Fruit fly (Drosophila melanogaster): ENCODE data around the gene CG9919.

The CG9919 gene

dm6 chrX:16333434-16334141 is 3.0 kb upstream of the CG9919 start, which contains the start of the genes CG9921 and Dsp1:
Gene CG9921, minus strand, starts transcription at chrX:16333600.
Gene Dsp1, plus strand, starts transcription at chrX:16333612.
- TF ChIP-seq psq (optimal IDR thresholded peaks at IDR 0.05), result no peak

dm6 chrX:16332615-16333288 is 2.2 kb upstream of the CG9919 start:
- TF ChIP-seq pan (optimal IDR thresholded peaks at IDR 0.05) (no peak), Dll (optimal IDR thresholded peaks at IDR 0.05) (no peak), EcR (GFP tag; optimal IDR thresholded peaks at IDR 0.05) (no peak), CG8478 (optimal IDR thresholded peaks at IDR 0.05) (no peak), usp (GFP tag; optimal IDR thresholded peaks at IDR 0.05) (no peak)

DNA sequence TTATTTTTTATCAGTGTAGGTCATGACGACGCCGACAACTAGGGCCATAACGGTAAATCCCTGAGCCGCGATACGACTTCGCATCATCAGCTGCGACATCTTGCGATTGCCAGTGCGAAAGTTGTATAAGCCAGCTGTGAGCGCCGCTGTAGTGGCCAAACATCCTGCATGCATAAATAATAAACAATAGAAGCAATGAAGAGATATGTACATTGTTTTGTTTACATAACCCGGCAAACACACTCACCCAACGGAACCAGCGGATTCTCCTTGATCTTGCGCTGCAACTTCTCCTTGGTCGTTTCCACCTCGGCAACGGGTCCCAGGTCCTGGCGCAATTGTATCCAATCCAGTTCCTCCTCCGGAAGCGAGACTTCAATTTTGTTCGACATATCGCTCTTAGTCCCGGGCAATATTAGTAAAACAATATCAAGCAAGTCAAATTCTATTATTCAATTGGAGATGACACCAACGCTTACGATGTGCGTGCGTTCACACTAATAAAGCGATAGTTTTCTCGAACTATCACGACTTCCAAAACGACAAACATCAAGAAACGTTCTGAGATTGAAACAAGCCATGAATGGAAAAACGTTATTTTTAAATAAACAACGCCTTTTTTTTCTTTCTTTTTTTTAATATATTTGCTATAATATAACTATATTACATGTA is 1.1 kb upstream of the CG9919 start:
- no peak for TF ChIP-seq EcR (GFP tag; optimal IDR thresholded peaks at IDR 0.05)
- no peak for TF ChIP-seq CG8478 (optimal IDR thresholded peaks at IDR 0.05)
- TF ChIP-seq Dll (optimal IDR thresholded peaks at IDR 0.05), result no peak
- no peak for TF ChIP-seq usp (GFP tag; optimal IDR thresholded peaks at IDR 0.05)
- no peak for TF ChIP-seq pan (optimal IDR thresholded peaks at IDR 0.05)
- TF ChIP-seq psq (optimal IDR thresholded peaks at IDR 0.05), result no peak

- no peak for TF ChIP-seq CG8478 (optimal IDR thresholded peaks at IDR 0.05)
- TF ChIP-seq EcR (GFP tag; optimal IDR thresholded peaks at IDR 0.05), result no peak
- no peak for TF ChIP-seq usp (GFP tag; optimal IDR thresholded peaks at IDR 0.05)
- TF ChIP-seq pan (optimal IDR thresholded peaks at IDR 0.05), result no peak
- TF ChIP-seq Dll (optimal IDR thresholded peaks at IDR 0.05), result no peak
- no peak for TF ChIP-seq psq (optimal IDR thresholded peaks at IDR 0.05)
These were observed 5.1 kb downstream of the CG9919 start, which contains the start of gene CalpC for dm6 chrX:16325472-16325871. Gene CalpC, plus strand, starts transcription at chrX:16325763.

- TF ChIP-seq Dll (optimal IDR thresholded peaks at IDR 0.05), result no peak
- TF ChIP-seq psq (optimal IDR thresholded peaks at IDR 0.05), result no peak
- TF ChIP-seq pan (optimal IDR thresholded peaks at IDR 0.05), result no peak
- no peak for TF ChIP-seq CG8478 (optimal IDR thresholded peaks at IDR 0.05)
- TF ChIP-seq usp (GFP tag; optimal IDR thresholded peaks at IDR 0.05), result no peak
- no peak for TF ChIP-seq EcR (GFP tag; optimal IDR thresholded peaks at IDR 0.05)
These were observed 7.0 kb downstream of the CG9919 start for dm6 chrX:16323536-16323935.

- TF ChIP-seq EcR (GFP tag; optimal IDR thresholded peaks at IDR 0.05) (no peak), CG8478 (optimal IDR thresholded peaks at IDR 0.05) (no peak), Dll (optimal IDR thresholded peaks at IDR 0.05) (no peak), pan (optimal IDR thresholded peaks at IDR 0.05) (no peak), usp (GFP tag; optimal IDR thresholded peaks at IDR 0.05) (no peak), psq (optimal IDR thresholded peaks at IDR 0.05) (no peak)
These were observed 7.5 kb downstream of the CG9919 start, which contains the start of the genes CG9917 and CG32579 for dm6 chrX:16323063-16323462. Gene CG9917, minus strand, starts transcription at chrX:16323231. Gene CG32579, plus strand, starts transcription at chrX:16323286.

DNA sequence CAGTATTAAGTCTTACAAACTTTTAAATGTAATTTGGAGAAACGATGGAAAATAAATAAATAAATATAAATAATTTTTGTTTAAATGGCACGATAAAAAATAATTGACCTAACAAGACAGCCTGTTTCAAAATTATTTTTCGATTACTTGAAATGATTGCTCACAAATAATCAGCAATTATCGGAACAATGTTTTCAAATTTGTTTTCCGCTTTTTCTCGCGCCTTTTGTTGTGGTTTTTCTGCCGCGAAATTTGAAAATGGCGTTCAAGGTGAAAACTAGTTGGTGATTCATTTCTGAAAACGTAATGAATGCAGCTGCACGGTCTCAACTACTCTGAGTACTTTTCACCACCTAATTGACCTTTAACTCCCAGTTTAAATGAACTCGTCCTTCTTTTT is 9.5 kb downstream of the CG9919 start:
- TF ChIP-seq psq (optimal IDR thresholded peaks at IDR 0.05), result no peak
- TF ChIP-seq Dll (optimal IDR thresholded peaks at IDR 0.05), result no peak
- no peak for TF ChIP-seq usp (GFP tag; optimal IDR thresholded peaks at IDR 0.05)
- TF ChIP-seq EcR (GFP tag; optimal IDR thresholded peaks at IDR 0.05), result no peak
- no peak for TF ChIP-seq CG8478 (optimal IDR thresholded peaks at IDR 0.05)
- no peak for TF ChIP-seq pan (optimal IDR thresholded peaks at IDR 0.05)

DNA sequence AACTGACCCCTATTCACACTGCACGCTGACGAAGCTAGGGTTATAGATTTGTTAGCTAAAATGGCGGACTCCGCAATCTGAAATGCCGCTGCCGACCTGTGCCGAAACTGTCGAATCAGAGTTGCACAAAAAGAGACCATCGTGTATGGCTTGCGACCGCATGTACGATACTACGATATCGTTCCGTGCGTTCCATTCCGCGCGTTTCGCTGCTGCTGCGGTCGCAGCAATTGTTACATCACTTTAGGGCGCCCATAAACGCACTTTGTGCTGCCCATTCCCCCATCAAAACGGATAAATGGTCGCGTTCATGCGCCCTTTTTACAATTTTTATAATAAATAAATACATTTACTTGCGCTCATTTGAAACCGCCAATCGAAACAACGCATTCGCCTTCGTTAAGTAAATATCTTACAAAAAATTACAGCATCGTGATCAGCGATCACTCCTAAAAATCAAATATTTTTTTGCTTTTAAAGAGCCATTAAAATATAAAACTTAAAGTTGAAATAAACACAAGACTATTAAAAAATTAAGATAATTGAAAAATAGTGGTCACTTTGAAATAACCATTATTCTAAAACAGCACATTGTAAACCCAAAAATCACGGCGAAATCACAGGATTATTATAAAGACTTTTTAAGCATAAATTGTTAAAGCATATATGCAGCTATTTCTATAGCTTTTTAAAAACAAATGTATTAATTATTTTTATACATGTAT is 10.2 kb downstream of the CG9919 start, which contains the start of gene Cyp1:
Cyp1 (minus strand) TSS at position 174 of the 725 bp plus-strand sequence.
- no peak for TF ChIP-seq pan (optimal IDR thresholded peaks at IDR 0.05)
- no peak for TF ChIP-seq usp (GFP tag; optimal IDR thresholded peaks at IDR 0.05)
- no peak for TF ChIP-seq psq (optimal IDR thresholded peaks at IDR 0.05)
- TF ChIP-seq EcR (GFP tag; optimal IDR thresholded peaks at IDR 0.05), result no peak
- TF ChIP-seq CG8478 (optimal IDR thresholded peaks at IDR 0.05), result no peak
- no peak for TF ChIP-seq Dll (optimal IDR thresholded peaks at IDR 0.05)

DNA sequence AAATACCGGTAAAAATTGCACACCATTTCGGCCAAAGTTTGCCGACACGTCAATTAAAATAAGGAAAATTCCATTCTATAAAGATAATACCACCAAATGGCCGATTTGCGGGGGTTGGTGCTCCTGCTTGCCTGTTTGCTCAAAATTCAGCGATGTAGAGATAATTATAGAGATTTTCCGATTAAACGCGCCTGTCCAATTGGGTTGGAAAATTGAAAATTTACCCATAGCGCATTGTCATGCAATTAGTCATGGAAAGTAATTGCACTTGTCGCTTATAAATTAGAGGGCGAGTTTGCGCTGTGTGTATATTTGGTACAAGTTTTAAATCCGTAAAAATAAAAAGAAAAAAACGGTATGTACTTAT is 11.0 kb downstream of the CG9919 start:
- TF ChIP-seq Dll (optimal IDR thresholded peaks at IDR 0.05) (no peak), EcR (GFP tag; optimal IDR thresholded peaks at IDR 0.05) (no peak), psq (optimal IDR thresholded peaks at IDR 0.05) (no peak)

DNA sequence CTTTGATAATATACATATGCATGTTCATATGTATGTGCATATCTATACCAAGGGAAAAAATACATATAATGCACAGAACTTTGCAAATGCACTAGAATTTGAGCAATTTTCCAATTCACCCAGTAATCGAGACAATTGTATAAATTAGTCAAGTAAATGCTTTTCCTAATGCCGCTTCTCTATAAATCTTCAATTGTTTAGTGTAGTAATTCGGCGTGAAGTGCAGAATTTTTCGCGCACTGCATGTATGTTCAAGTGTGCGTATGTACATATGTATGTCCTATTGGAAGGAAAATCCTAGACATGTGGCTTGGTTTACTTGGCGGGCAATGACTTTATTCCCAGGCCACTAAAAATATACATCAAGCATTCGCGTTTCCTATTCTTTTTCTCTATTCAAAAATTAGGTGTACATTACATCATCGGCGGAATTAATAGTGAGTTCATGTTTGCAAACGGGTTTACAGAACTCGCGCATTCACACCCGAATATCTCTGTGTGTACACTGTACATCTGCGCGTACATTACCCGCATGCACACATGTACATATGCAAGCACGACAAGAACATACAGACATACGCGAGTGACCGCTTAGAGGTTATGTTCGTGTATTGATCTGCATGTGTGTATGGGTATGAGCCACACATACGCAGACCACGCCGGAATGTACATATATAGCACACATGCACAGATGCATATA is 11.6 kb downstream of the CG9919 start:
- no peak for TF ChIP-seq CG8478 (optimal IDR thresholded peaks at IDR 0.05)
- no peak for TF ChIP-seq pan (optimal IDR thresholded peaks at IDR 0.05)
- TF ChIP-seq Dll (optimal IDR thresholded peaks at IDR 0.05), result no peak
- TF ChIP-seq EcR (GFP tag; optimal IDR thresholded peaks at IDR 0.05), result no peak
- TF ChIP-seq psq (optimal IDR thresholded peaks at IDR 0.05), result no peak
- no peak for TF ChIP-seq usp (GFP tag; optimal IDR thresholded peaks at IDR 0.05)

All from whole organism.